Comparison of ENCODE assay signal across 2 worm cellular contexts in genomic region chrIII:10225056-10225455, ce11.
TF ChIP-seq lines count a peak whose summit lies in the region.

No protein-coding gene starts in this region.

TF ChIP-seq in whole organism, L1 larva, 84 proteins besides CTCF, POLR2A, EP300 and RAD21:
- TF ChIP-seq lir-3 (tag; optimal IDR thresholded peaks at IDR 0.05; lab: Kevin White, UChicago; ENCODE audit: poor library complexity) (peak; percentile 79), nhr-28 (tag; optimal IDR thresholded peaks at IDR 0.05; lab: Kevin White, UChicago) (peak; percentile 47)

TF ChIP-seq in whole organism, young adult, 124 proteins besides CTCF, POLR2A, EP300 and RAD21:
- TF ChIP-seq ZK185.1 (tag; optimal IDR thresholded peaks at IDR 0.05; lab: Kevin White, UChicago; ENCODE audit: poor library complexity, severe bottlenecking): peak; percentile 89
TF ChIP-seq in whole organism, young adult: peak in this region for 1; not testable (repeated sequence) for 123.
